Worm (Caenorhabditis elegans) whole organism, L4 larva: ENCODE results near the gene F55G7.4.
A peak's percentile ranks its signal among the peaks of the same experiment; 100 is the strongest.

Experiments
- D1046.2 ChIP-seq: fragments of 200-800 bp; sonication (Bioruptor generic); IDR thresholded peaks from 2 replicates; pipeline ENCODE4 v1.3.6; 2022; ENCODE audit warnings: missing genetic modification characterization, missing compliant biosample characterization
- F10B5.3 ChIP-seq: sonication (generic microtip); optimal IDR thresholded peaks from 2 replicates; lab custom pipeline; 2016; ENCODE audit warnings: mild to moderate bottlenecking, missing genetic modification characterization, missing compliant biosample characterization
- F26F4.8 ChIP-seq: fragments of 200-800 bp; sonication (Bioruptor generic); conservative IDR thresholded peaks from 2 replicates; pipeline ENCODE4 v1.3.6; 2022; ENCODE audit warnings: missing genetic modification characterization, missing compliant biosample characterization
- F49E8.2 ChIP-seq: sonication (generic microtip); optimal IDR thresholded peaks from 2 replicates; lab custom pipeline; 2016; ENCODE audit warnings: missing compliant biosample characterization, mild to moderate bottlenecking, missing genetic modification characterization, borderline replicate concordance
- T26A8.4 ChIP-seq: fragments of 200-800 bp; sonication (Bioruptor generic); IDR thresholded peaks from 2 replicates; pipeline ENCODE4 v1.3.6; 2022; ENCODE audit warnings: missing genetic modification characterization, missing compliant biosample characterization
- Y48G9A.11 ChIP-seq: fragments of 200-800 bp; sonication (Bioruptor generic); IDR thresholded peaks from 2 replicates; pipeline ENCODE4 v1.3.6; 2022; ENCODE audit warnings: missing genetic modification reagents, missing genetic modification characterization, missing compliant biosample characterization
- Y75B8A.6 ChIP-seq: fragments of 200-800 bp; sonication (Bioruptor generic); IDR thresholded peaks from 2 replicates; pipeline ENCODE4 v1.3.6; 2022; ENCODE audit warnings: missing genetic modification reagents, missing genetic modification characterization, missing compliant biosample characterization
- ZK337.2 ChIP-seq: fragments of 200-800 bp; sonication (Bioruptor generic); IDR thresholded peaks from 2 replicates; pipeline ENCODE4 v1.3.6; 2022; ENCODE audit warnings: missing genetic modification reagents, missing genetic modification characterization, missing compliant biosample characterization
- ZK546.5 ChIP-seq, 2 experiments: sonication (generic microtip); optimal IDR thresholded peaks; 2 replicates each; lab custom pipeline; 2017; ENCODE audit warnings: missing biosample characterization in 2 of 2, missing genetic modification characterization in 2 of 2
- aly-2 ChIP-seq: sonication (generic microtip); optimal IDR thresholded peaks from 2 replicates; lab custom pipeline; 2018; ENCODE audit warnings: missing biosample characterization, missing genetic modification characterization
- arid-1 ChIP-seq: fragments of 200-800 bp; sonication (Bioruptor generic); conservative IDR thresholded peaks from 2 replicates; pipeline ENCODE4 v1.3.6; 2022; ENCODE audit warnings: missing genetic modification reagents, missing genetic modification characterization, missing compliant biosample characterization
- ceh-32 ChIP-seq: sonication (generic microtip); optimal IDR thresholded peaks from 2 replicates; lab custom pipeline; 2016; ENCODE audit warnings: mild to moderate bottlenecking, missing genetic modification characterization, missing compliant biosample characterization; ENCODE audit not compliant: poor library complexity
- ceh-44 ChIP-seq: fragments of 200-800 bp; sonication (Bioruptor generic); IDR thresholded peaks from 2 replicates; pipeline ENCODE4 v1.3.6; 2022; ENCODE audit warnings: missing genetic modification reagents, missing genetic modification characterization, missing compliant biosample characterization
- ces-1 ChIP-seq: fragments of 150-350 bp; sonication (generic microtip); optimal IDR thresholded peaks from 4 replicates; lab custom pipeline; 2014; ENCODE audit warnings: missing biosample characterization, missing genetic modification reagents, missing genetic modification characterization
- ctbp-1 ChIP-seq: fragments of 200-800 bp; sonication (Bioruptor generic); IDR thresholded peaks from 2 replicates; pipeline ENCODE4 v1.3.6; 2022; ENCODE audit warnings: missing genetic modification reagents, missing genetic modification characterization, missing compliant biosample characterization
- daf-16 ChIP-seq, 3 experiments: sonication (generic microtip); optimal IDR thresholded peaks; 2 replicates each; lab custom pipeline; 2016 to 2017; ENCODE audit warnings: missing genetic modification characterization in 3 of 3, missing genetic modification reagents in 3 of 3, mild to moderate bottlenecking in 2 of 3, missing compliant biosample characterization in 2 of 3, missing biosample characterization in 1 of 3, moderate library complexity in 1 of 3
- daf-8 ChIP-seq: fragments of 200-800 bp; sonication (Bioruptor generic); IDR thresholded peaks from 2 replicates; pipeline ENCODE4 v1.3.6; 2022; ENCODE audit warnings: missing genetic modification characterization, missing compliant biosample characterization
- dmd-6 ChIP-seq: fragments of 200-800 bp; sonication (Bioruptor generic); IDR thresholded peaks from 2 replicates; pipeline ENCODE4 v1.3.6; 2022; ENCODE audit warnings: missing genetic modification reagents, missing genetic modification characterization, missing compliant biosample characterization
- dmd-8 ChIP-seq: fragments of 200-800 bp; sonication (Bioruptor generic); IDR thresholded peaks from 2 replicates; pipeline ENCODE4 v1.3.6; 2022; ENCODE audit warnings: missing genetic modification characterization, missing compliant biosample characterization
- dmd-9 ChIP-seq: fragments of 200-800 bp; sonication (Bioruptor generic); IDR thresholded peaks from 2 replicates; pipeline ENCODE4 v1.3.6; 2022; ENCODE audit warnings: missing genetic modification reagents, missing genetic modification characterization, missing compliant biosample characterization
- dve-1 ChIP-seq: sonication (generic microtip); optimal IDR thresholded peaks from 2 replicates; lab custom pipeline; 2017; ENCODE audit warnings: antibody characterized with exemption, mild to moderate bottlenecking, missing genetic modification characterization, missing compliant biosample characterization; ENCODE audit not compliant: insufficient read depth
- egl-43 ChIP-seq: fragments of 200-800 bp; sonication (Bioruptor generic); IDR thresholded peaks from 2 replicates; pipeline ENCODE4 v1.3.6; 2022; ENCODE audit warnings: missing genetic modification reagents, missing genetic modification characterization, missing compliant biosample characterization
- hif-1 ChIP-seq, 2 experiments: sonication (generic microtip); optimal IDR thresholded peaks; 2 replicates each; lab custom pipeline; 2016 to 2017; ENCODE audit warnings: missing compliant biosample characterization in 2 of 2, missing genetic modification characterization in 2 of 2, missing genetic modification reagents in 2 of 2, missing genotype in 2 of 2, mild to moderate bottlenecking in 1 of 2
- hlh-11 ChIP-seq: fragments of 200-800 bp; sonication (Bioruptor generic); optimal IDR thresholded peaks from 2 replicates; lab custom pipeline; 2018; ENCODE audit warnings: mild to moderate bottlenecking, missing genetic modification characterization, missing compliant biosample characterization
- jun-1 ChIP-seq: fragments of 150-350 bp; optimal IDR thresholded peaks from 2 replicates; lab custom pipeline; 2014; ENCODE audit warnings: missing biosample characterization, missing genetic modification reagents, missing genetic modification characterization
- lin-13 ChIP-seq: fragments of 150-350 bp; optimal IDR thresholded peaks from 2 replicates; lab custom pipeline; 2014; ENCODE audit warnings: missing biosample characterization, missing genetic modification reagents, missing genetic modification characterization
- lin-38 ChIP-seq: fragments of 200-800 bp; sonication (Bioruptor generic); IDR thresholded peaks from 2 replicates; pipeline ENCODE4 v1.3.6; 2022; ENCODE audit warnings: missing genetic modification reagents, missing genetic modification characterization, missing compliant biosample characterization
- lir-3 ChIP-seq: sonication (generic microtip); optimal IDR thresholded peaks from 2 replicates; lab custom pipeline; 2016; ENCODE audit warnings: mild to moderate bottlenecking, missing genetic modification characterization, missing compliant biosample characterization
- lsy-2 ChIP-seq, 2 experiments: fragments of 150-350 bp in 1 of 2; sonication (generic microtip) in 1 of 2; optimal IDR thresholded peaks; 2 replicates each; lab custom pipeline; 2014 to 2017; ENCODE audit warnings: missing biosample characterization in 2 of 2, missing genetic modification characterization in 2 of 2
- madf-5 ChIP-seq, 2 experiments: fragments of 200-800 bp; sonication (Bioruptor generic); IDR thresholded peaks; 2 replicates each; pipeline ENCODE4 v1.3.6; 2022; ENCODE audit warnings: missing compliant biosample characterization in 2 of 2, missing genetic modification characterization in 2 of 2
- mxl-2 ChIP-seq: fragments of 200-800 bp; sonication (Bioruptor generic); conservative IDR thresholded peaks from 2 replicates; pipeline ENCODE4 v1.3.6; 2022; ENCODE audit warnings: missing genetic modification reagents, missing genetic modification characterization, missing compliant biosample characterization
- nhr-102 ChIP-seq: sonication (generic microtip); optimal IDR thresholded peaks from 2 replicates; lab custom pipeline; 2016; ENCODE audit warnings: mild to moderate bottlenecking, missing genetic modification characterization, moderate library complexity, missing compliant biosample characterization
- nhr-237 ChIP-seq: sonication (generic microtip); optimal IDR thresholded peaks from 2 replicates; lab custom pipeline; 2017; ENCODE audit warnings: missing biosample characterization, missing genetic modification characterization
- nhr-28 ChIP-seq: fragments of 150-350 bp; optimal IDR thresholded peaks from 2 replicates; lab custom pipeline; 2014; ENCODE audit warnings: missing biosample characterization, missing genetic modification characterization
- nhr-76 ChIP-seq: fragments of 150-350 bp; optimal IDR thresholded peaks from 2 replicates; lab custom pipeline; 2014; ENCODE audit warnings: missing biosample characterization, missing genetic modification characterization
- nhr-77 ChIP-seq: fragments of 150-350 bp; optimal IDR thresholded peaks from 2 replicates; lab custom pipeline; 2014; ENCODE audit warnings: missing biosample characterization, missing genetic modification characterization
- pqm-1 ChIP-seq: sonication (generic microtip); optimal IDR thresholded peaks from 2 replicates; lab custom pipeline; 2017; ENCODE audit warnings: missing biosample characterization, missing genetic modification characterization
- rbr-2 ChIP-seq: sonication (generic microtip); optimal IDR thresholded peaks from 2 replicates; lab custom pipeline; 2016; ENCODE audit warnings: missing genotype, missing genetic modification characterization, missing compliant biosample characterization
- set-16 ChIP-seq: fragments of 200-800 bp; sonication (Bioruptor generic); IDR thresholded peaks from 2 replicates; pipeline ENCODE4 v1.3.6; 2022; ENCODE audit warnings: missing genetic modification reagents, missing genetic modification characterization, missing compliant biosample characterization
- skn-1 ChIP-seq: fragments of 150-350 bp; optimal IDR thresholded peaks from 2 replicates; lab custom pipeline; 2014; ENCODE audit warnings: missing biosample characterization, missing genetic modification characterization
- snpc-1.2 ChIP-seq: fragments of 200-800 bp; sonication (Bioruptor generic); IDR thresholded peaks from 2 replicates; pipeline ENCODE4 v1.3.6; 2022; ENCODE audit warnings: missing genetic modification reagents, missing genetic modification characterization, missing compliant biosample characterization
- spr-1 ChIP-seq: sonication (generic microtip); optimal IDR thresholded peaks from 2 replicates; lab custom pipeline; 2016; ENCODE audit warnings: mild to moderate bottlenecking, missing genetic modification characterization, missing compliant biosample characterization
- spr-3 ChIP-seq: fragments of 200-800 bp; sonication (Bioruptor generic); optimal IDR thresholded peaks from 2 replicates; lab custom pipeline; 2018; ENCODE audit warnings: mild to moderate bottlenecking, missing genetic modification characterization, missing compliant biosample characterization
- tag-97 ChIP-seq: fragments of 200-800 bp; sonication (Bioruptor generic); IDR thresholded peaks from 2 replicates; pipeline ENCODE4 v1.3.6; 2022; ENCODE audit warnings: missing genetic modification characterization, missing compliant biosample characterization
- unc-130 ChIP-seq: sonication (generic microtip); optimal IDR thresholded peaks from 2 replicates; lab custom pipeline; 2016; ENCODE audit warnings: missing genetic modification reagents, missing genetic modification characterization, missing compliant biosample characterization
- unc-39 ChIP-seq: sonication (generic microtip); optimal IDR thresholded peaks from 2 replicates; lab custom pipeline; 2017; ENCODE audit warnings: missing biosample characterization, missing genetic modification characterization
- unc-62 ChIP-seq, 3 experiments: fragments of 150-350 bp in 1 of 3; sonication (generic microtip); optimal IDR thresholded peaks in 2 of 3; peaks in 1 of 3; 1 replicate in 1 of 3; 2 replicates in 2 of 3; lab custom pipeline; 2014 to 2017; ENCODE audit warnings: missing biosample characterization in 3 of 3, missing genetic modification characterization in 3 of 3, missing genetic modification reagents in 3 of 3, missing genotype in 1 of 3
- vab-7 ChIP-seq: fragments of 200-800 bp; sonication (Bioruptor generic); IDR thresholded peaks from 2 replicates; pipeline ENCODE4 v1.3.6; 2022; ENCODE audit warnings: missing genetic modification reagents, missing genetic modification characterization, missing compliant biosample characterization
- zfp-2 ChIP-seq: sonication (generic microtip); optimal IDR thresholded peaks from 2 replicates; lab custom pipeline; 2016; ENCODE audit warnings: mild to moderate bottlenecking, missing genetic modification characterization, missing compliant biosample characterization
- zip-11 ChIP-seq: fragments of 200-800 bp; sonication (Bioruptor generic); IDR thresholded peaks from 2 replicates; pipeline ENCODE4 v1.3.6; 2022; ENCODE audit warnings: missing genetic modification characterization, missing compliant biosample characterization
- zip-2 ChIP-seq: fragments of 150-350 bp; optimal IDR thresholded peaks from 2 replicates; lab custom pipeline; 2014; ENCODE audit warnings: missing biosample characterization, missing genetic modification characterization

Gene F55G7.4

DNA sequence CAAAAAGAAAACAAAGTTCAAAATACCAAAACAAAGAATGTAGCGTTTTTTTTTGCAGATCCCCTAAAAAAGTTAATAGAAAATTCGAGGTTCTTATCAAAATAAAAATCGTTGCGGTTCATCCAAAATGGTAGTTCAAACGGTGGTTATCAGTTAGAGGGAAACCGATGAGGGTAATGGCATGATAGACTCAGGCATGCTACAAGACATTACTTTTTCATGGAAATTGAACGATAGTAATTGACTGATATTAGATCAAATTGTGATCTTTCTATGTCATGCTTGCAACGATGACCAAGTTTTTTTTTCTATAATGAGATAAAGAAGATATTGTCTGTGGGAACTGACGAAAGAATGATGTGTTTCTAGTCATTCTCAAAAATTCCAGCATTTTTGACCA, 36.9 kb downstream of the F55G7.4 start (continued):
- TF ChIP-seq mxl-2 (GFP tag; lab: Robert Waterston, UW), result no peak
- TF ChIP-seq ces-1, result no peak
- TF ChIP-seq unc-130 (GFP tag; lab: Kevin White, UChicago), result no peak
- TF ChIP-seq ceh-44 (GFP tag; lab: Robert Waterston, UW), result no peak
- TF ChIP-seq spr-1 (tag; lab: Kevin White, UChicago), result no peak
- no peak for TF ChIP-seq Y48G9A.11 (GFP tag; lab: Robert Waterston, UW)
- TF ChIP-seq nhr-76 (tag; lab: Kevin White, UChicago), result no peak
- TF ChIP-seq aly-2 (tag; lab: Kevin White, UChicago), result no peak
- no peak for TF ChIP-seq lin-13 (GFP tag; lab: Kevin White, UChicago)
- TF ChIP-seq skn-1 (tag; lab: Kevin White, UChicago), result no peak
- no peak for TF ChIP-seq ZK546.5 (tag; optimal IDR thresholded peaks at IDR 0.05; lab: Kevin White, UChicago)
- no peak for TF ChIP-seq set-16 (GFP tag; lab: Robert Waterston, UW)
- no peak for TF ChIP-seq rbr-2 (tag; lab: Kevin White, UChicago)
- TF ChIP-seq F49E8.2 (tag; lab: Kevin White, UChicago), result no peak
- no peak for TF ChIP-seq D1046.2 (GFP tag; lab: Robert Waterston, UW)
- no peak for TF ChIP-seq ZK337.2 (GFP tag; lab: Robert Waterston, UW)
- no peak for TF ChIP-seq lsy-2 (tag; optimal IDR thresholded peaks at IDR 0.05; lab: Kevin White, UChicago)
- no peak for TF ChIP-seq T26A8.4 (GFP tag; lab: Robert Waterston, UW)
- TF ChIP-seq pqm-1 (tag; lab: Kevin White, UChicago), result peak; percentile 91
- TF ChIP-seq nhr-77 (tag; lab: Kevin White, UChicago), result peak; percentile 32
- TF ChIP-seq zip-11, result no peak
- TF ChIP-seq zfp-2 (tag; lab: Kevin White, UChicago), result no peak
- no peak for TF ChIP-seq nhr-237
- TF ChIP-seq ceh-32 (tag; lab: Kevin White, UChicago), result no peak
- TF ChIP-seq hlh-11 (tag; lab: Kevin White, UChicago), result peak; percentile 78
- TF ChIP-seq dmd-6 (GFP tag; lab: Robert Waterston, UW), result peak; percentile 87
- TF ChIP-seq Y75B8A.6, result no peak
- TF ChIP-seq tag-97 (GFP tag; lab: Robert Waterston, UW), result no peak
- no peak for TF ChIP-seq unc-39 (tag; lab: Kevin White, UChicago)
- peak; percentile 44 for TF ChIP-seq nhr-102 (tag; lab: Kevin White, UChicago)
- peak; percentile 75 for TF ChIP-seq dve-1 (tag; lab: Kevin White, UChicago)
- no peak for TF ChIP-seq F10B5.3 (tag; lab: Kevin White, UChicago)
- TF ChIP-seq unc-62 (GFP tag; optimal IDR thresholded peaks at IDR 0.05 in 1 of 2; lab: Kevin White, UChicago), result no peak
- TF ChIP-seq unc-62 (tag; optimal IDR thresholded peaks at IDR 0.05; lab: Kevin White, UChicago), result no peak
- no peak for TF ChIP-seq egl-43 (GFP tag; lab: Robert Waterston, UW)
- TF ChIP-seq daf-16 (GFP tag; optimal IDR thresholded peaks at IDR 0.05; lab: Kevin White, UChicago), result no peak
- peak; percentile 76 for TF ChIP-seq daf-16 (tag; optimal IDR thresholded peaks at IDR 0.05; lab: Kevin White, UChicago)
- TF ChIP-seq zip-2 (tag; lab: Kevin White, UChicago), result no peak
- no peak for TF ChIP-seq spr-3
- TF ChIP-seq dmd-8 (GFP tag; lab: Robert Waterston, UW), result no peak
- TF ChIP-seq dmd-9 (GFP tag; lab: Robert Waterston, UW), result no peak
- TF ChIP-seq lin-38, result no peak
- peak in 1 of 2 experiments; percentile 81 for TF ChIP-seq hif-1 (tag; optimal IDR thresholded peaks at IDR 0.05; lab: Kevin White, UChicago)
- TF ChIP-seq nhr-28 (tag; lab: Kevin White, UChicago), result peak; percentile 95
- TF ChIP-seq snpc-1.2 (GFP tag; lab: Robert Waterston, UW), result no peak
- no peak for TF ChIP-seq F26F4.8 (GFP tag; lab: Robert Waterston, UW)
- no peak for TF ChIP-seq ctbp-1 (GFP tag; lab: Robert Waterston, UW)
- no peak for TF ChIP-seq arid-1
- TF ChIP-seq madf-5 (GFP tag; IDR thresholded peaks at IDR 0.05; lab: Robert Waterston, UW), result no peak
- TF ChIP-seq daf-8 (GFP tag; lab: Robert Waterston, UW), result no peak
- no peak for TF ChIP-seq jun-1 (tag; lab: Kevin White, UChicago)
- TF ChIP-seq vab-7 (GFP tag; lab: Robert Waterston, UW), result no peak
- no peak for TF ChIP-seq lir-3
